Worm (Caenorhabditis elegans): ENCODE data around the gene manf-1.
"Not testable (repeated sequence)": the region's sequence is repeated elsewhere in the genome, so short reads cannot be mapped to it uniquely, and the experiment has no call there.

ce11 chrIV:2917729-2918128 is 10.5 kb downstream of the manf-1 start, which contains the start of gene Y54G2A.50:
- not testable (repeated sequence) for TF ChIP-seq fos-1 (tag; optimal IDR thresholded peaks at IDR 0.05); ZK546.5 (tag; optimal IDR thresholded peaks at IDR 0.05); R02D3.7 (tag; optimal IDR thresholded peaks at IDR 0.05); ceh-62 (tag; optimal IDR thresholded peaks at IDR 0.05); dmd-8 (GFP tag; IDR thresholded peaks at IDR 0.05); nhr-6 (tag; optimal IDR thresholded peaks at IDR 0.05); daf-19 (GFP tag; conservative IDR thresholded peaks at IDR 0.05); Y75B8A.6 (GFP tag; IDR thresholded peaks at IDR 0.05); nhr-42 (GFP tag; IDR thresholded peaks at IDR 0.05); unc-62 (GFP tag; optimal IDR thresholded peaks at IDR 0.05 in 1 of 2); unc-62 (tag; optimal IDR thresholded peaks at IDR 0.05); mdl-1 (tag; optimal IDR thresholded peaks at IDR 0.05); jun-1 (tag; optimal IDR thresholded peaks at IDR 0.05); lsy-2 (tag; optimal IDR thresholded peaks at IDR 0.05)
